Worm (Caenorhabditis elegans) whole organism, L4 larva: ENCODE data around the gene ser-2.

Experiments used
- D1046.2 ChIP-seq: fragments of 200-800 bp; sonication (Bioruptor generic); IDR thresholded peaks from 2 replicates; pipeline ENCODE4 v1.3.6; 2022; ENCODE audit warnings: missing genetic modification characterization, missing compliant biosample characterization
- R02D3.7 ChIP-seq: fragments of 150-350 bp; sonication (generic microtip); optimal IDR thresholded peaks from 3 replicates; lab custom pipeline; 2014; ENCODE audit warnings: missing biosample characterization, missing genetic modification characterization
- T26A8.4 ChIP-seq: fragments of 200-800 bp; sonication (Bioruptor generic); IDR thresholded peaks from 2 replicates; pipeline ENCODE4 v1.3.6; 2022; ENCODE audit warnings: missing genetic modification characterization, missing compliant biosample characterization
- Y48G9A.11 ChIP-seq: fragments of 200-800 bp; sonication (Bioruptor generic); IDR thresholded peaks from 2 replicates; pipeline ENCODE4 v1.3.6; 2022; ENCODE audit warnings: missing genetic modification reagents, missing genetic modification characterization, missing compliant biosample characterization
- Y75B8A.6 ChIP-seq: fragments of 200-800 bp; sonication (Bioruptor generic); IDR thresholded peaks from 2 replicates; pipeline ENCODE4 v1.3.6; 2022; ENCODE audit warnings: missing genetic modification reagents, missing genetic modification characterization, missing compliant biosample characterization
- ZK546.5 ChIP-seq, 2 experiments: sonication (generic microtip); optimal IDR thresholded peaks; 2 replicates each; lab custom pipeline; 2017; ENCODE audit warnings: missing biosample characterization in 2 of 2, missing genetic modification characterization in 2 of 2
- aly-2 ChIP-seq: sonication (generic microtip); optimal IDR thresholded peaks from 2 replicates; lab custom pipeline; 2018; ENCODE audit warnings: missing biosample characterization, missing genetic modification characterization
- ama-1 ChIP-seq: fragments of 150-350 bp; optimal IDR thresholded peaks from 2 replicates; lab custom pipeline; 2014; ENCODE audit warnings: inconsistent platforms, mixed read lengths
- arid-1 ChIP-seq: fragments of 200-800 bp; sonication (Bioruptor generic); conservative IDR thresholded peaks from 2 replicates; pipeline ENCODE4 v1.3.6; 2022; ENCODE audit warnings: missing genetic modification reagents, missing genetic modification characterization, missing compliant biosample characterization
- attf-4 ChIP-seq: sonication (generic microtip); optimal IDR thresholded peaks from 3 replicates; lab custom pipeline; 2017; ENCODE audit warnings: missing biosample characterization, missing genetic modification characterization
- ceh-28 ChIP-seq: fragments of 150-350 bp; optimal IDR thresholded peaks from 2 replicates; lab custom pipeline; 2014; ENCODE audit warnings: missing biosample characterization, missing genetic modification reagents, missing genetic modification characterization
- ceh-44 ChIP-seq: fragments of 200-800 bp; sonication (Bioruptor generic); IDR thresholded peaks from 2 replicates; pipeline ENCODE4 v1.3.6; 2022; ENCODE audit warnings: missing genetic modification reagents, missing genetic modification characterization, missing compliant biosample characterization
- ceh-82 ChIP-seq: sonication (generic microtip); optimal IDR thresholded peaks from 2 replicates; lab custom pipeline; 2017; ENCODE audit warnings: missing biosample characterization, missing genetic modification characterization
- ces-1 ChIP-seq: fragments of 150-350 bp; sonication (generic microtip); optimal IDR thresholded peaks from 4 replicates; lab custom pipeline; 2014; ENCODE audit warnings: missing biosample characterization, missing genetic modification reagents, missing genetic modification characterization
- cey-2 ChIP-seq: sonication (generic microtip); optimal IDR thresholded peaks from 3 replicates; lab custom pipeline; 2017; ENCODE audit warnings: missing genetic modification characterization, mild to moderate bottlenecking, missing compliant biosample characterization, antibody characterized with exemption, borderline replicate concordance; ENCODE audit not compliant: insufficient read depth
- daf-12 ChIP-seq: fragments of 150-350 bp; optimal IDR thresholded peaks from 2 replicates; lab custom pipeline; 2014; ENCODE audit warnings: missing biosample characterization, missing genetic modification reagents, missing genetic modification characterization
- daf-16 ChIP-seq, 3 experiments: sonication (generic microtip); optimal IDR thresholded peaks; 2 replicates each; lab custom pipeline; 2016 to 2017; ENCODE audit warnings: missing genetic modification characterization in 3 of 3, missing genetic modification reagents in 3 of 3, mild to moderate bottlenecking in 2 of 3, missing compliant biosample characterization in 2 of 3, missing biosample characterization in 1 of 3, moderate library complexity in 1 of 3
- daf-19 ChIP-seq: fragments of 200-800 bp; sonication (Bioruptor generic); conservative IDR thresholded peaks from 2 replicates; pipeline ENCODE4 v1.3.6; 2022; ENCODE audit warnings: missing genetic modification characterization, missing compliant biosample characterization
- daf-8 ChIP-seq: fragments of 200-800 bp; sonication (Bioruptor generic); IDR thresholded peaks from 2 replicates; pipeline ENCODE4 v1.3.6; 2022; ENCODE audit warnings: missing genetic modification characterization, missing compliant biosample characterization
- dmd-6 ChIP-seq: fragments of 200-800 bp; sonication (Bioruptor generic); IDR thresholded peaks from 2 replicates; pipeline ENCODE4 v1.3.6; 2022; ENCODE audit warnings: missing genetic modification reagents, missing genetic modification characterization, missing compliant biosample characterization
- dmd-8 ChIP-seq: fragments of 200-800 bp; sonication (Bioruptor generic); IDR thresholded peaks from 2 replicates; pipeline ENCODE4 v1.3.6; 2022; ENCODE audit warnings: missing genetic modification characterization, missing compliant biosample characterization
- duxl-1 ChIP-seq: sonication (generic microtip); optimal IDR thresholded peaks from 2 replicates; lab custom pipeline; 2016; ENCODE audit warnings: mild to moderate bottlenecking, missing genetic modification characterization, moderate library complexity, missing compliant biosample characterization; ENCODE audit not compliant: poor library complexity
- egl-43 ChIP-seq: fragments of 200-800 bp; sonication (Bioruptor generic); IDR thresholded peaks from 2 replicates; pipeline ENCODE4 v1.3.6; 2022; ENCODE audit warnings: missing genetic modification reagents, missing genetic modification characterization, missing compliant biosample characterization
- hmg-1.1 ChIP-seq: fragments of 200-800 bp; sonication (Bioruptor generic); IDR thresholded peaks from 2 replicates; pipeline ENCODE4 v1.3.6; 2022; ENCODE audit warnings: missing genetic modification reagents, missing genetic modification characterization, missing compliant biosample characterization
- jun-1 ChIP-seq: fragments of 150-350 bp; optimal IDR thresholded peaks from 2 replicates; lab custom pipeline; 2014; ENCODE audit warnings: missing biosample characterization, missing genetic modification reagents, missing genetic modification characterization
- lin-1 ChIP-seq: fragments of 200-800 bp; sonication (Bioruptor generic); IDR thresholded peaks from 2 replicates; pipeline ENCODE4 v1.3.6; 2022; ENCODE audit warnings: missing genetic modification reagents, missing genetic modification characterization, missing compliant biosample characterization
- lin-13 ChIP-seq: fragments of 150-350 bp; optimal IDR thresholded peaks from 2 replicates; lab custom pipeline; 2014; ENCODE audit warnings: missing biosample characterization, missing genetic modification reagents, missing genetic modification characterization
- lin-15B ChIP-seq: fragments of 150-350 bp; sonication (generic microtip); optimal IDR thresholded peaks from 3 replicates; lab custom pipeline; 2014; ENCODE audit warnings: missing biosample characterization, missing genetic modification characterization
- lin-39 ChIP-seq: fragments of 150-350 bp; optimal IDR thresholded peaks from 2 replicates; lab custom pipeline; 2014; ENCODE audit warnings: missing biosample characterization, missing genetic modification reagents, missing genetic modification characterization
- lir-3 ChIP-seq: sonication (generic microtip); optimal IDR thresholded peaks from 2 replicates; lab custom pipeline; 2016; ENCODE audit warnings: mild to moderate bottlenecking, missing genetic modification characterization, missing compliant biosample characterization
- lsy-2 ChIP-seq, 2 experiments: fragments of 150-350 bp in 1 of 2; sonication (generic microtip) in 1 of 2; optimal IDR thresholded peaks; 2 replicates each; lab custom pipeline; 2014 to 2017; ENCODE audit warnings: missing biosample characterization in 2 of 2, missing genetic modification characterization in 2 of 2
- madf-9 ChIP-seq: fragments of 200-800 bp; sonication (Bioruptor generic); conservative IDR thresholded peaks from 2 replicates; pipeline ENCODE4 v1.3.6; 2022; ENCODE audit warnings: missing genetic modification reagents, missing genetic modification characterization, missing compliant biosample characterization
- mep-1 ChIP-seq: fragments of 150-350 bp; sonication (generic microtip); optimal IDR thresholded peaks from 3 replicates; lab custom pipeline; 2014; ENCODE audit warnings: missing biosample characterization, missing genetic modification characterization
- mes-2 ChIP-seq: sonication (generic microtip); optimal IDR thresholded peaks from 2 replicates; lab custom pipeline; 2016; ENCODE audit warnings: missing genotype, mild to moderate bottlenecking, missing genetic modification characterization, missing compliant biosample characterization; ENCODE audit not compliant: poor library complexity, severe bottlenecking
- nhr-28 ChIP-seq: fragments of 150-350 bp; optimal IDR thresholded peaks from 2 replicates; lab custom pipeline; 2014; ENCODE audit warnings: missing biosample characterization, missing genetic modification characterization
- nhr-41 ChIP-seq: fragments of 200-800 bp; sonication (Bioruptor generic); IDR thresholded peaks from 2 replicates; pipeline ENCODE4 v1.3.6; 2022; ENCODE audit warnings: missing genetic modification reagents, missing genetic modification characterization, missing compliant biosample characterization
- nhr-6 ChIP-seq: fragments of 150-350 bp; optimal IDR thresholded peaks from 2 replicates; lab custom pipeline; 2014; ENCODE audit warnings: missing biosample characterization, missing genetic modification characterization
- nhr-76 ChIP-seq: fragments of 150-350 bp; optimal IDR thresholded peaks from 2 replicates; lab custom pipeline; 2014; ENCODE audit warnings: missing biosample characterization, missing genetic modification characterization
- nhr-77 ChIP-seq: fragments of 150-350 bp; optimal IDR thresholded peaks from 2 replicates; lab custom pipeline; 2014; ENCODE audit warnings: missing biosample characterization, missing genetic modification characterization
- rbr-2 ChIP-seq: sonication (generic microtip); optimal IDR thresholded peaks from 2 replicates; lab custom pipeline; 2016; ENCODE audit warnings: missing genotype, missing genetic modification characterization, missing compliant biosample characterization
- saeg-2 ChIP-seq: fragments of 200-800 bp; sonication (Bioruptor generic); IDR thresholded peaks from 2 replicates; pipeline ENCODE4 v1.3.6; 2022; ENCODE audit warnings: missing genetic modification reagents, missing genetic modification characterization, missing compliant biosample characterization
- sdz-12 ChIP-seq: fragments of 200-800 bp; sonication (Bioruptor generic); optimal IDR thresholded peaks from 2 replicates; lab custom pipeline; 2018; ENCODE audit warnings: mild to moderate bottlenecking, missing genetic modification characterization, missing compliant biosample characterization
- snpc-4 ChIP-seq: fragments of 150-350 bp; optimal IDR thresholded peaks from 2 replicates; lab custom pipeline; 2014; ENCODE audit warnings: missing biosample characterization, missing genetic modification characterization
- spr-3 ChIP-seq: fragments of 200-800 bp; sonication (Bioruptor generic); optimal IDR thresholded peaks from 2 replicates; lab custom pipeline; 2018; ENCODE audit warnings: mild to moderate bottlenecking, missing genetic modification characterization, missing compliant biosample characterization
- tag-97 ChIP-seq: fragments of 200-800 bp; sonication (Bioruptor generic); IDR thresholded peaks from 2 replicates; pipeline ENCODE4 v1.3.6; 2022; ENCODE audit warnings: missing genetic modification characterization, missing compliant biosample characterization
- unc-130 ChIP-seq: sonication (generic microtip); optimal IDR thresholded peaks from 2 replicates; lab custom pipeline; 2016; ENCODE audit warnings: missing genetic modification reagents, missing genetic modification characterization, missing compliant biosample characterization
- unc-39 ChIP-seq: sonication (generic microtip); optimal IDR thresholded peaks from 2 replicates; lab custom pipeline; 2017; ENCODE audit warnings: missing biosample characterization, missing genetic modification characterization
- zag-1 ChIP-seq: fragments of 150-350 bp; optimal IDR thresholded peaks from 2 replicates; lab custom pipeline; 2014; ENCODE audit warnings: missing biosample characterization, missing genetic modification characterization
- zfp-2 ChIP-seq: sonication (generic microtip); optimal IDR thresholded peaks from 2 replicates; lab custom pipeline; 2016; ENCODE audit warnings: mild to moderate bottlenecking, missing genetic modification characterization, missing compliant biosample characterization
- zip-2 ChIP-seq: fragments of 150-350 bp; optimal IDR thresholded peaks from 2 replicates; lab custom pipeline; 2014; ENCODE audit warnings: missing biosample characterization, missing genetic modification characterization
- ztf-7 ChIP-seq: fragments of 150-350 bp; optimal IDR thresholded peaks from 2 replicates; lab custom pipeline; 2014; ENCODE audit warnings: missing biosample characterization, missing genetic modification characterization

The ser-2 gene

ce11 chrX:15345346-15346198 lies 42.8 kb upstream of the ser-2 start (continued):
- TF ChIP-seq spr-3 (GFP tag; lab: Kevin White, UChicago) (no peak), ceh-82 (no peak), madf-9 (no peak), cey-2 (tag; lab: Kevin White, UChicago) (no peak), zag-1 (tag; lab: Kevin White, UChicago) (no peak), snpc-4 (tag; lab: Kevin White, UChicago) (peak; percentile 79), saeg-2 (no peak), egl-43 (no peak), dmd-6 (GFP tag; lab: Robert Waterston, UW) (peak; percentile 69), dmd-8 (GFP tag; lab: Robert Waterston, UW) (no peak), nhr-28 (peak; percentile 63), ama-1 (lab: Kevin White, UChicago) (no peak), daf-12 (tag; lab: Kevin White, UChicago) (no peak), ztf-7 (no peak), mep-1 (peak; percentile 23), mes-2 (tag; lab: Kevin White, UChicago) (peak; percentile 29), aly-2 (tag; lab: Kevin White, UChicago) (no peak), attf-4 (tag; lab: Kevin White, UChicago) (no peak), ceh-28 (tag; lab: Kevin White, UChicago) (no peak), unc-130 (GFP tag; lab: Kevin White, UChicago) (no peak), nhr-6 (tag; lab: Kevin White, UChicago) (peak; percentile 4), ces-1 (no peak), jun-1 (tag; lab: Kevin White, UChicago) (no peak), D1046.2 (no peak), T26A8.4 (GFP tag; lab: Robert Waterston, UW) (no peak), nhr-76 (tag; lab: Kevin White, UChicago) (no peak), R02D3.7 (no peak), tag-97 (no peak), sdz-12 (GFP tag; lab: Kevin White, UChicago) (no peak), rbr-2 (tag; lab: Kevin White, UChicago) (no peak), unc-39 (tag; lab: Kevin White, UChicago) (no peak), lsy-2 (tag; optimal IDR thresholded peaks at IDR 0.05; lab: Kevin White, UChicago) (peak in 1 of 2 experiments; percentile 50), ZK546.5 (tag; optimal IDR thresholded peaks at IDR 0.05; lab: Kevin White, UChicago) (no peak), lin-13 (GFP tag; lab: Kevin White, UChicago) (no peak), lin-1 (GFP tag; lab: Robert Waterston, UW) (no peak), duxl-1 (tag; lab: Kevin White, UChicago) (no peak), daf-19 (no peak), daf-8 (no peak), arid-1 (GFP tag; lab: Robert Waterston, UW) (no peak), daf-16 (GFP tag; optimal IDR thresholded peaks at IDR 0.05; lab: Kevin White, UChicago) (peak in 1 of 2 experiments; percentile 92), daf-16 (tag; optimal IDR thresholded peaks at IDR 0.05; lab: Kevin White, UChicago) (peak; percentile 87), Y48G9A.11 (no peak), nhr-41 (GFP tag; lab: Robert Waterston, UW) (no peak), lin-39 (no peak), ceh-44 (GFP tag; lab: Robert Waterston, UW) (no peak), lin-15B (tag; lab: Kevin White, UChicago) (no peak), lir-3 (no peak), Y75B8A.6 (GFP tag; lab: Robert Waterston, UW) (no peak), hmg-1.1 (GFP tag; lab: Robert Waterston, UW) (no peak), zip-2 (tag; lab: Kevin White, UChicago) (no peak), zfp-2 (tag; lab: Kevin White, UChicago) (no peak), nhr-77 (peak; percentile 15)
